Worm (Caenorhabditis elegans): ENCODE data around the gene ragc-1.

- TF ChIP-seq ama-1 (optimal IDR thresholded peaks at IDR 0.05) (no peak), tra-4 (tag; optimal IDR thresholded peaks at IDR 0.05) (no peak), tbx-11 (GFP tag; IDR thresholded peaks at IDR 0.05) (no peak)
Observed at ce11 chrIV:11592820-11593219, 11.9 kb downstream of the ragc-1 start.
